Worm (Caenorhabditis elegans): Measurements from ENCODE around the gene F55G1.6.

DNA sequence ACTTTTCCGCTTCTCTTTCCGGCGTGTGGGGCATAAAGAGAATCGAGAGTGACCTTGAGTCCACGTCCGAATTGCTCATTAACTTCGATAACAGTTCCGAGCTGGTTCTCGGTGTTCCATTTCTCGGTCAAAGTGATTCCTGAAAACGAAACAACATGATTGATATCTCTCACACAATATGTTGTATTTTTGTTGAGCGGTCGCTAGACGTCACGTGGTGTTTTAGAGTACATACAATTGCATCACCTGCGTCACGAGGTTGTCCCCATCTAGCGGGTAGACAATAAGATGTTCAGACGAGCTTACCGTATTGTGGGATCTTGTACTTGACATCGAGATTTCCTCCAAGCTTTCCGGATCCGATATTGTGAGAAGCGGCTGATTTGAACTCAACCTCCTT, 34.0 kb downstream of the F55G1.6 start:
- no peak for TF ChIP-seq syd-9 (tag; optimal IDR thresholded peaks at IDR 0.05)
- TF ChIP-seq fkh-10 (GFP tag; optimal IDR thresholded peaks at IDR 0.05) = no peak
- TF ChIP-seq sox-4 (tag; optimal IDR thresholded peaks at IDR 0.05) = no peak
- no peak for TF ChIP-seq ets-4 (tag; optimal IDR thresholded peaks at IDR 0.05)
- no peak for TF ChIP-seq ceh-14 (tag; optimal IDR thresholded peaks at IDR 0.05)
- TF ChIP-seq ceh-9 (tag; optimal IDR thresholded peaks at IDR 0.05) = no peak
- no peak for TF ChIP-seq pat-9 (tag; optimal IDR thresholded peaks at IDR 0.05)
- TF ChIP-seq elt-2 (tag; optimal IDR thresholded peaks at IDR 0.05) = no peak
- no peak for TF ChIP-seq pha-4 (tag; optimal IDR thresholded peaks at IDR 0.05)
- TF ChIP-seq che-1 (tag; optimal IDR thresholded peaks at IDR 0.05) = no peak
- no peak for TF ChIP-seq ceh-2 (tag; optimal IDR thresholded peaks at IDR 0.05)
